Worm (Caenorhabditis elegans) whole organism, L4 larva: ENCODE measurements around the gene C04C3.7.

ENCODE experiments used
- D1046.2 ChIP-seq: fragments of 200-800 bp; sonication (Bioruptor generic); IDR thresholded peaks from 2 replicates; pipeline ENCODE4 v1.3.6; 2022; ENCODE audit warnings: missing genetic modification characterization, missing compliant biosample characterization
- F26F4.8 ChIP-seq: fragments of 200-800 bp; sonication (Bioruptor generic); conservative IDR thresholded peaks from 2 replicates; pipeline ENCODE4 v1.3.6; 2022; ENCODE audit warnings: missing genetic modification characterization, missing compliant biosample characterization
- F44E2.7 ChIP-seq: fragments of 200-800 bp; sonication (Bioruptor generic); IDR thresholded peaks from 2 replicates; pipeline ENCODE4 v2.1.2; 2022; ENCODE audit warnings: missing genetic modification characterization, missing compliant biosample characterization
- T20F7.1 ChIP-seq: fragments of 200-800 bp; sonication (Bioruptor generic); optimal IDR thresholded peaks from 2 replicates; lab custom pipeline; 2018; ENCODE audit warnings: mild to moderate bottlenecking, missing genetic modification characterization, missing compliant biosample characterization
- T26A8.4 ChIP-seq: fragments of 200-800 bp; sonication (Bioruptor generic); IDR thresholded peaks from 2 replicates; pipeline ENCODE4 v1.3.6; 2022; ENCODE audit warnings: missing genetic modification characterization, missing compliant biosample characterization
- Y48G9A.11 ChIP-seq: fragments of 200-800 bp; sonication (Bioruptor generic); IDR thresholded peaks from 2 replicates; pipeline ENCODE4 v1.3.6; 2022; ENCODE audit warnings: missing genetic modification reagents, missing genetic modification characterization, missing compliant biosample characterization
- aha-1 ChIP-seq: fragments of 150-350 bp; peaks from one replicate; lab custom pipeline; 2014; ENCODE audit warnings: missing biosample characterization, missing genetic modification characterization
- aly-2 ChIP-seq: sonication (generic microtip); optimal IDR thresholded peaks from 2 replicates; lab custom pipeline; 2018; ENCODE audit warnings: missing biosample characterization, missing genetic modification characterization
- ceh-20 ChIP-seq: fragments of 200-800 bp; sonication (Bioruptor generic); IDR thresholded peaks from 2 replicates; pipeline ENCODE4 v1.3.6; 2022; ENCODE audit warnings: missing genetic modification reagents, missing genetic modification characterization, missing compliant biosample characterization
- ceh-28 ChIP-seq: fragments of 150-350 bp; optimal IDR thresholded peaks from 2 replicates; lab custom pipeline; 2014; ENCODE audit warnings: missing biosample characterization, missing genetic modification reagents, missing genetic modification characterization
- daf-16 ChIP-seq, 3 experiments: sonication (generic microtip); optimal IDR thresholded peaks; 2 replicates each; lab custom pipeline; 2016 to 2017; ENCODE audit warnings: missing genetic modification characterization in 3 of 3, missing genetic modification reagents in 3 of 3, mild to moderate bottlenecking in 2 of 3, missing compliant biosample characterization in 2 of 3, missing biosample characterization in 1 of 3, moderate library complexity in 1 of 3
- dpl-1 ChIP-seq: fragments of 150-350 bp; optimal IDR thresholded peaks from 2 replicates; lab custom pipeline; 2014; ENCODE audit warnings: missing biosample characterization, missing genetic modification reagents, missing genetic modification characterization
- duxl-1 ChIP-seq: sonication (generic microtip); optimal IDR thresholded peaks from 2 replicates; lab custom pipeline; 2016; ENCODE audit warnings: mild to moderate bottlenecking, missing genetic modification characterization, moderate library complexity, missing compliant biosample characterization; ENCODE audit not compliant: poor library complexity
- dve-1 ChIP-seq: sonication (generic microtip); optimal IDR thresholded peaks from 2 replicates; lab custom pipeline; 2017; ENCODE audit warnings: antibody characterized with exemption, mild to moderate bottlenecking, missing genetic modification characterization, missing compliant biosample characterization; ENCODE audit not compliant: insufficient read depth
- egl-27 ChIP-seq: sonication (generic microtip); optimal IDR thresholded peaks from 3 replicates; lab custom pipeline; 2017; ENCODE audit warnings: missing biosample characterization, missing genetic modification reagents, missing genetic modification characterization
- fkh-10 ChIP-seq: fragments of 150-350 bp; optimal IDR thresholded peaks from 2 replicates; lab custom pipeline; 2014; ENCODE audit warnings: missing biosample characterization, missing genetic modification reagents, missing genetic modification characterization
- hif-1 ChIP-seq, 2 experiments: sonication (generic microtip); optimal IDR thresholded peaks; 2 replicates each; lab custom pipeline; 2016 to 2017; ENCODE audit warnings: missing compliant biosample characterization in 2 of 2, missing genetic modification characterization in 2 of 2, missing genetic modification reagents in 2 of 2, missing genotype in 2 of 2, mild to moderate bottlenecking in 1 of 2
- hlh-30 ChIP-seq: sonication (generic microtip); optimal IDR thresholded peaks from 2 replicates; lab custom pipeline; 2017; ENCODE audit warnings: antibody characterized with exemption, mild to moderate bottlenecking, missing genetic modification characterization, missing compliant biosample characterization; ENCODE audit not compliant: insufficient read depth
- jun-1 ChIP-seq: fragments of 150-350 bp; optimal IDR thresholded peaks from 2 replicates; lab custom pipeline; 2014; ENCODE audit warnings: missing biosample characterization, missing genetic modification reagents, missing genetic modification characterization
- lin-1 ChIP-seq: fragments of 200-800 bp; sonication (Bioruptor generic); IDR thresholded peaks from 2 replicates; pipeline ENCODE4 v1.3.6; 2022; ENCODE audit warnings: missing genetic modification reagents, missing genetic modification characterization, missing compliant biosample characterization
- lin-13 ChIP-seq: fragments of 150-350 bp; optimal IDR thresholded peaks from 2 replicates; lab custom pipeline; 2014; ENCODE audit warnings: missing biosample characterization, missing genetic modification reagents, missing genetic modification characterization
- lsy-2 ChIP-seq, 2 experiments: fragments of 150-350 bp in 1 of 2; sonication (generic microtip) in 1 of 2; optimal IDR thresholded peaks; 2 replicates each; lab custom pipeline; 2014 to 2017; ENCODE audit warnings: missing biosample characterization in 2 of 2, missing genetic modification characterization in 2 of 2
- mdl-1 ChIP-seq, 2 experiments: fragments of 150-350 bp in 1 of 2; sonication (generic microtip) in 1 of 2; optimal IDR thresholded peaks; 2 replicates each; lab custom pipeline; 2014 to 2017; ENCODE audit warnings: missing biosample characterization in 2 of 2, missing genetic modification characterization in 2 of 2
- mxl-3 ChIP-seq: fragments of 200-800 bp; sonication (Bioruptor generic); optimal IDR thresholded peaks from 2 replicates; lab custom pipeline; 2018; ENCODE audit warnings: mild to moderate bottlenecking, missing genetic modification characterization, missing compliant biosample characterization
- nhr-11 ChIP-seq: fragments of 150-350 bp; optimal IDR thresholded peaks from 2 replicates; lab custom pipeline; 2014; ENCODE audit warnings: missing biosample characterization, missing genetic modification characterization
- nhr-111 ChIP-seq: fragments of 200-800 bp; sonication (Bioruptor generic); optimal IDR thresholded peaks from 2 replicates; lab custom pipeline; 2018; ENCODE audit warnings: mild to moderate bottlenecking, missing genetic modification characterization, missing compliant biosample characterization
- nhr-25 ChIP-seq: sonication (generic microtip); optimal IDR thresholded peaks from 2 replicates; lab custom pipeline; 2017; ENCODE audit warnings: missing genetic modification characterization, mild to moderate bottlenecking, missing compliant biosample characterization, antibody characterized with exemption, moderate library complexity, borderline replicate concordance; ENCODE audit not compliant: insufficient read depth
- nhr-76 ChIP-seq: fragments of 150-350 bp; optimal IDR thresholded peaks from 2 replicates; lab custom pipeline; 2014; ENCODE audit warnings: missing biosample characterization, missing genetic modification characterization
- php-3 ChIP-seq: fragments of 200-800 bp; sonication (Bioruptor generic); IDR thresholded peaks from 2 replicates; pipeline ENCODE4 v1.3.6; 2022; ENCODE audit warnings: missing genetic modification reagents, missing genetic modification characterization, missing compliant biosample characterization
- rbr-2 ChIP-seq: sonication (generic microtip); optimal IDR thresholded peaks from 2 replicates; lab custom pipeline; 2016; ENCODE audit warnings: missing genotype, missing genetic modification characterization, missing compliant biosample characterization
- skn-1 ChIP-seq: fragments of 150-350 bp; optimal IDR thresholded peaks from 2 replicates; lab custom pipeline; 2014; ENCODE audit warnings: missing biosample characterization, missing genetic modification characterization
- snpc-1.2 ChIP-seq: fragments of 200-800 bp; sonication (Bioruptor generic); IDR thresholded peaks from 2 replicates; pipeline ENCODE4 v1.3.6; 2022; ENCODE audit warnings: missing genetic modification reagents, missing genetic modification characterization, missing compliant biosample characterization
- spr-3 ChIP-seq: fragments of 200-800 bp; sonication (Bioruptor generic); optimal IDR thresholded peaks from 2 replicates; lab custom pipeline; 2018; ENCODE audit warnings: mild to moderate bottlenecking, missing genetic modification characterization, missing compliant biosample characterization
- tra-1 ChIP-seq: fragments of 200-800 bp; sonication (Bioruptor generic); IDR thresholded peaks from 2 replicates; pipeline ENCODE4 v1.3.6; 2022; ENCODE audit warnings: missing genetic modification reagents, missing genetic modification characterization, missing compliant biosample characterization
- unc-130 ChIP-seq: sonication (generic microtip); optimal IDR thresholded peaks from 2 replicates; lab custom pipeline; 2016; ENCODE audit warnings: missing genetic modification reagents, missing genetic modification characterization, missing compliant biosample characterization
- zfp-2 ChIP-seq: sonication (generic microtip); optimal IDR thresholded peaks from 2 replicates; lab custom pipeline; 2016; ENCODE audit warnings: mild to moderate bottlenecking, missing genetic modification characterization, missing compliant biosample characterization
- ztf-7 ChIP-seq: fragments of 150-350 bp; optimal IDR thresholded peaks from 2 replicates; lab custom pipeline; 2014; ENCODE audit warnings: missing biosample characterization, missing genetic modification characterization

The C04C3.7 gene

ce11 chrIV:3384593-3384992, 48.7 kb downstream of the C04C3.7 start (continued):
- peak; percentile 91 for TF ChIP-seq ceh-20 (GFP tag; lab: Robert Waterston, UW)
- peak; percentile 37 for TF ChIP-seq nhr-25
- TF ChIP-seq F44E2.7 (GFP tag; lab: Robert Waterston, UW), result no peak
- TF ChIP-seq hlh-30, result peak; percentile 100
- TF ChIP-seq fkh-10 (GFP tag; lab: Kevin White, UChicago), result peak; percentile 44
- peak; percentile 80 for TF ChIP-seq jun-1
- peak; percentile 16 to 19 for TF ChIP-seq daf-16 (GFP tag; optimal IDR thresholded peaks at IDR 0.05; lab: Kevin White, UChicago)
- peak; percentile 76 for TF ChIP-seq daf-16 (tag; optimal IDR thresholded peaks at IDR 0.05; lab: Kevin White, UChicago)
- TF ChIP-seq aly-2 (tag; lab: Kevin White, UChicago), result no peak
- peak; percentile 73 for TF ChIP-seq dpl-1 (GFP tag; lab: Kevin White, UChicago)
- no peak for TF ChIP-seq egl-27 (tag; lab: Kevin White, UChicago)
- peak; percentile 83 for TF ChIP-seq duxl-1 (tag; lab: Kevin White, UChicago)
- TF ChIP-seq lin-13 (GFP tag; lab: Kevin White, UChicago), result peak; percentile 39
- peak; percentile 93 for TF ChIP-seq mxl-3 (GFP tag; lab: Kevin White, UChicago)
- 0 out of 2 replicates have a peak, but pooled peaks have one; percentile 46 for TF ChIP-seq tra-1 (GFP tag; lab: Robert Waterston, UW)
- peak; percentile 92 for TF ChIP-seq T26A8.4 (GFP tag; lab: Robert Waterston, UW)

ce11 chrIV:3384047-3384446, 49.2 kb downstream of the C04C3.7 start, which contains the start of gene B0546.4:
Gene B0546.4 (minus strand): TSS chrIV:3384147.
- TF ChIP-seq spr-3 (GFP tag; lab: Kevin White, UChicago), result no peak
- TF ChIP-seq lin-1 (GFP tag; lab: Robert Waterston, UW), result no peak
- no peak for TF ChIP-seq hif-1 (tag; optimal IDR thresholded peaks at IDR 0.05; lab: Kevin White, UChicago)
- no peak for TF ChIP-seq F26F4.8 (GFP tag; lab: Robert Waterston, UW)
- TF ChIP-seq D1046.2, result no peak
- no peak for TF ChIP-seq lsy-2 (tag; optimal IDR thresholded peaks at IDR 0.05; lab: Kevin White, UChicago)
- TF ChIP-seq nhr-111 (GFP tag; lab: Kevin White, UChicago), result no peak
- TF ChIP-seq ztf-7 (tag; lab: Kevin White, UChicago), result no peak
- TF ChIP-seq snpc-1.2 (GFP tag; lab: Robert Waterston, UW), result no peak
- no peak for TF ChIP-seq mdl-1 (tag; optimal IDR thresholded peaks at IDR 0.05; lab: Kevin White, UChicago)
- no peak for TF ChIP-seq php-3 (GFP tag; lab: Robert Waterston, UW)
- no peak for TF ChIP-seq nhr-76
- no peak for TF ChIP-seq dve-1
- no peak for TF ChIP-seq skn-1
- TF ChIP-seq zfp-2, result no peak
- no peak for TF ChIP-seq F44E2.7 (GFP tag; lab: Robert Waterston, UW)
- no peak for TF ChIP-seq unc-130
- TF ChIP-seq ceh-28 (tag; lab: Kevin White, UChicago), result no peak
- TF ChIP-seq rbr-2 (tag; lab: Kevin White, UChicago), result no peak
- no peak for TF ChIP-seq T26A8.4 (GFP tag; lab: Robert Waterston, UW)

- no peak for TF ChIP-seq nhr-11 (tag; lab: Kevin White, UChicago)
- TF ChIP-seq rbr-2 (tag; lab: Kevin White, UChicago), result no peak
- TF ChIP-seq Y48G9A.11 (GFP tag; lab: Robert Waterston, UW), result peak; percentile 54; the same call in 1 of the 2 replicates
- TF ChIP-seq T20F7.1, result peak; percentile 63
- TF ChIP-seq egl-27 (tag; lab: Kevin White, UChicago), result no peak
- peak; percentile 59 for TF ChIP-seq aha-1 (tag; lab: Kevin White, UChicago)
- peak in 1 of 2 experiments; percentile 5 for TF ChIP-seq lsy-2 (tag; optimal IDR thresholded peaks at IDR 0.05; lab: Kevin White, UChicago)
- TF ChIP-seq F26F4.8 (GFP tag; lab: Robert Waterston, UW), result no peak
Observed at ce11 chrIV:3383203-3383602, 50.1 kb downstream of the C04C3.7 start.
